Fruit fly (Drosophila melanogaster): ENCODE data around the gene CG6664.

The CG6664 gene

dm6 chr3L:17012017-17012719, 3.8 kb downstream of the CG6664 start, which contains the start of gene CG3764 (continued):
- TF ChIP-seq dpn (GFP tag; optimal IDR thresholded peaks at IDR 0.05) (peak; percentile 60 to 77), Pdp1 (GFP tag; optimal IDR thresholded peaks at IDR 0.05) (peak; percentile 61 to 74), CG31224 (GFP tag; IDR thresholded peaks at IDR 0.05) (peak; percentile 29; the same call in 1 of the 2 replicates), bab2 (GFP tag; optimal IDR thresholded peaks at IDR 0.05) (peak; percentile 66), CTCF (GFP tag; optimal IDR thresholded peaks at IDR 0.05) (peak; percentile 64), C15 (GFP tag; IDR thresholded peaks at IDR 0.05) (0 out of 3 replicates have a peak, but pooled peaks have one; percentile 39), CG30403 (GFP tag; optimal IDR thresholded peaks at IDR 0.05) (peak; percentile 40), Myb (GFP tag; optimal IDR thresholded peaks at IDR 0.05) (peak; percentile 100), mam (GFP tag; optimal IDR thresholded peaks at IDR 0.05) (peak; percentile 53), CG10431 (GFP tag; optimal IDR thresholded peaks at IDR 0.05) (peak; percentile 86), Neu2 (GFP tag; optimal IDR thresholded peaks at IDR 0.05; ENCODE audit: borderline replicate concordance) (no peak), CG12155 (GFP tag; optimal IDR thresholded peaks at IDR 0.05) (no peak), Opbp (GFP tag; IDR thresholded peaks at IDR 0.05; ENCODE audit: partially characterized antibody) (peak; percentile 100), CG2129 (GFP tag; IDR thresholded peaks at IDR 0.05; ENCODE audit: partially characterized antibody) (no peak), Dref (GFP tag; IDR thresholded peaks at IDR 0.05) (peak; percentile 45), bowl (GFP tag; IDR thresholded peaks at IDR 0.05) (peak; percentile 6; the same call in 1 of the 2 replicates), CG2199 (GFP tag; IDR thresholded peaks at IDR 0.05) (no peak), twi (tag; optimal IDR thresholded peaks at IDR 0.05) (peak; percentile 49), zen (tag; optimal IDR thresholded peaks at IDR 0.05) (peak; percentile 46), CG3726 (GFP tag; IDR thresholded peaks at IDR 0.05) (peak; percentile 48; the same call in 1 of the 3 replicates), exex (tag; optimal IDR thresholded peaks at IDR 0.05) (peak; percentile 62), shn (GFP tag; optimal IDR thresholded peaks at IDR 0.05) (peak; percentile 60), Gug (GFP tag; IDR thresholded peaks at IDR 0.05) (0 out of 4 replicates have a peak, but pooled peaks have one; percentile 10), zen2 (GFP tag; IDR thresholded peaks at IDR 0.05; ENCODE audit: partially characterized antibody) (no peak), NC2β (GFP tag; optimal IDR thresholded peaks at IDR 0.05) (peak; percentile 85), Camta (GFP tag; optimal IDR thresholded peaks at IDR 0.05) (peak; percentile 82), Blimp-1 (GFP tag; optimal IDR thresholded peaks at IDR 0.05) (peak; percentile 56), CG11085 (GFP tag; IDR thresholded peaks at IDR 0.05) (peak; percentile 37; the same call in 1 of the 2 replicates), nerfin-1 (tag; optimal IDR thresholded peaks at IDR 0.05) (peak; percentile 80), Hey (tag; optimal IDR thresholded peaks at IDR 0.05) (peak; percentile 79), Ets65A (GFP tag) (peak; percentile 92), CG12391 (tag; optimal IDR thresholded peaks at IDR 0.05) (peak; percentile 58), CG1233 (GFP tag; optimal IDR thresholded peaks at IDR 0.05) (peak; percentile 89), CG13123 (GFP tag; optimal IDR thresholded peaks at IDR 0.05) (peak; percentile 80), sna (GFP tag; IDR thresholded peaks at IDR 0.05; ENCODE audit: partially characterized antibody) (no peak), sisA (GFP tag; IDR thresholded peaks at IDR 0.05) (peak; percentile 34; the same call in 1 of the 2 replicates), Bgb (GFP tag; IDR thresholded peaks at IDR 0.05; ENCODE audit: partially characterized antibody) (peak; percentile 68), Dek (tag; optimal IDR thresholded peaks at IDR 0.05) (peak; percentile 76), Fer2 (tag; optimal IDR thresholded peaks at IDR 0.05) (peak; percentile 67), lab (GFP tag; optimal IDR thresholded peaks at IDR 0.05) (peak; percentile 91), al (GFP tag; IDR thresholded peaks at IDR 0.05) (no peak), CG3163 (GFP tag; optimal IDR thresholded peaks at IDR 0.05) (peak; percentile 98), H2.0 (GFP tag; IDR thresholded peaks at IDR 0.05) (peak; percentile 43; the same call in 1 of the 2 replicates), cg (GFP tag; optimal IDR thresholded peaks at IDR 0.05) (peak; percentile 94), slp2 (GFP tag; optimal IDR thresholded peaks at IDR 0.05) (peak; percentile 59), CG10543 (GFP tag; optimal IDR thresholded peaks at IDR 0.05) (peak; percentile 95), onecut (GFP tag; IDR thresholded peaks at IDR 0.05) (peak; percentile 72), her (GFP tag; optimal IDR thresholded peaks at IDR 0.05) (peak; percentile 71), CG2875 (GFP tag; optimal IDR thresholded peaks at IDR 0.05) (peak; percentile 87)
